Worm (Caenorhabditis elegans) whole organism, L2 larva: ENCODE data around the gene sym-2.

Source experiments
- egl-27 ChIP-seq: sonication (generic microtip); optimal IDR thresholded peaks from 3 replicates; lab custom pipeline; 2017; ENCODE audit warnings: missing biosample characterization, missing genetic modification reagents, missing genetic modification characterization
- lin-39 ChIP-seq: fragments of 150-350 bp; optimal IDR thresholded peaks from 2 replicates; lab custom pipeline; 2014; ENCODE audit warnings: missing biosample characterization, missing genetic modification reagents, missing genetic modification characterization
- nhr-23 ChIP-seq: fragments of 150-350 bp; optimal IDR thresholded peaks from 2 replicates; lab custom pipeline; 2014; ENCODE audit warnings: missing biosample characterization, missing genetic modification reagents, missing genetic modification characterization
- skn-1 ChIP-seq: sonication (generic microtip); optimal IDR thresholded peaks from 2 replicates; lab custom pipeline; 2017; ENCODE audit warnings: missing biosample characterization, missing genetic modification characterization
- ztf-1 ChIP-seq: fragments of 200-800 bp; sonication (Bioruptor generic); conservative IDR thresholded peaks from 2 replicates; pipeline ENCODE4 v1.3.6; 2022; ENCODE audit warnings: missing genetic modification characterization, missing compliant biosample characterization
- ztf-11 ChIP-seq: sonication (generic microtip); optimal IDR thresholded peaks from 2 replicates; lab custom pipeline; 2017; ENCODE audit warnings: missing biosample characterization, missing genetic modification characterization
- ztf-4 ChIP-seq: fragments of 150-350 bp; optimal IDR thresholded peaks from 2 replicates; lab custom pipeline; 2014; ENCODE audit warnings: missing biosample characterization, missing genetic modification characterization

DNA sequence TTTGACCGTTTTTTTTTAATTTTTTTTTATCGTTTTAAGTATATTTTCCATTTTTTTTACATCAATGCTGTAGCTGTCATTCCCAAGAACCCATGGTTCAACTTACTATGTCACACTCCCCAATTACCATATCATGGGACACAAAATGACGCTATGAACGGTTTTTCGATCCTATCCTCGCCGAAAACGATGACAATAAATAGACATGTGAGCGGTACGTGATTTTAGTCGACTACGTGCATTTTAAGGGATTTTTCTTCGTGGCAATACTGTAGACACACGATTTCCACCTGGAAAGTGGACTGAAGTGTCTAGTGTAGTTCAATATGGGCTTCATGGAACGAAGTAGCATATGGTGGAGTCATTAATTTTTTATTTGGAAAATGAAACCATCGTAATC, 32.0 kb downstream of the sym-2 start:
- TF ChIP-seq skn-1 (tag; lab: Kevin White, UChicago) (no peak), ztf-4 (tag; lab: Kevin White, UChicago) (no peak), egl-27 (no peak), ztf-1 (GFP tag; lab: Robert Waterston, UW) (no peak), nhr-23 (no peak), lin-39 (no peak), ztf-11 (no peak)
